Fruit fly (Drosophila melanogaster) whole organism, pupa: ENCODE measurements around the gene Pp1alpha-96A.
A peak's percentile ranks its signal among the peaks of the same experiment; 100 is the strongest.

Source experiments
- CG10348 ChIP-seq: fragments of 200-800 bp; sonication (Bioruptor generic); IDR thresholded peaks from 2 replicates; pipeline ENCODE4 v1.3.6; 2022; ENCODE audit warnings: missing biosample characterization, missing genetic modification characterization
- CG12605 ChIP-seq: fragments of 200-800 bp; sonication (Bioruptor generic); IDR thresholded peaks from 2 replicates; pipeline ENCODE4 v1.3.6; 2022; ENCODE audit warnings: missing biosample characterization, missing genetic modification characterization
- CG13204 ChIP-seq: fragments of 200-800 bp; sonication (Bioruptor generic); optimal IDR thresholded peaks from 2 replicates; lab custom pipeline; 2018; ENCODE audit warnings: missing biosample characterization, mild to moderate bottlenecking, missing genetic modification characterization, moderate library complexity
- CG14655 ChIP-seq: fragments of 200-800 bp; sonication (Bioruptor generic); optimal IDR thresholded peaks from 3 replicates; lab custom pipeline; 2017; ENCODE audit warnings: mild to moderate bottlenecking, missing biosample characterization, missing genetic modification reagents, missing genetic modification characterization
- CG15710 ChIP-seq: fragments of 200-800 bp; sonication (Bioruptor generic); optimal IDR thresholded peaks from 2 replicates; lab custom pipeline; 2018; ENCODE audit warnings: missing biosample characterization, mild to moderate bottlenecking, missing genetic modification characterization, moderate library complexity
- CG17806 ChIP-seq: fragments of 200-800 bp; sonication (Bioruptor generic); optimal IDR thresholded peaks from 2 replicates; lab custom pipeline; 2018; ENCODE audit warnings: missing biosample characterization, mild to moderate bottlenecking, missing genetic modification characterization, moderate library complexity
- CG32121 ChIP-seq: fragments of 200-800 bp; sonication (Bioruptor generic); IDR thresholded peaks from 2 replicates; pipeline ENCODE4 v1.3.6; 2022; ENCODE audit warnings: missing biosample characterization, missing genetic modification characterization
- CG34367 ChIP-seq: fragments of 200-800 bp; sonication (Bioruptor generic); optimal IDR thresholded peaks from 2 replicates; lab custom pipeline; 2018; ENCODE audit warnings: missing biosample characterization, mild to moderate bottlenecking, missing genetic modification characterization
- CG4496 ChIP-seq: fragments of 200-800 bp; sonication (Bioruptor generic); IDR thresholded peaks from 3 replicates; pipeline ENCODE4 v1.3.6; 2022; ENCODE audit warnings: missing biosample characterization, missing genetic modification characterization
- CG8159 ChIP-seq: fragments of 200-800 bp; sonication (Bioruptor generic); optimal IDR thresholded peaks from 3 replicates; lab custom pipeline; 2018; ENCODE audit warnings: missing biosample characterization, mild to moderate bottlenecking, missing genetic modification characterization, moderate library complexity
- CG8301 ChIP-seq: fragments of 200-800 bp; sonication (Bioruptor generic); optimal IDR thresholded peaks from 2 replicates; lab custom pipeline; 2018; ENCODE audit warnings: missing biosample characterization, mild to moderate bottlenecking, missing genetic modification characterization
- CG9948 ChIP-seq: fragments of 200-800 bp; sonication (Bioruptor generic); optimal IDR thresholded peaks from 2 replicates; lab custom pipeline; 2018; ENCODE audit warnings: missing biosample characterization, mild to moderate bottlenecking, missing genetic modification characterization, moderate library complexity
- D1 ChIP-seq: fragments of 200-800 bp; sonication (Bioruptor generic); optimal IDR thresholded peaks from 2 replicates; lab custom pipeline; 2018; ENCODE audit warnings: missing biosample characterization, mild to moderate bottlenecking, missing genetic modification characterization, moderate library complexity
- EcR ChIP-seq: fragments of 200-800 bp; sonication (Bioruptor generic); optimal IDR thresholded peaks from 3 replicates; lab custom pipeline; 2019; ENCODE audit warnings: missing biosample characterization, missing genetic modification characterization, mild to moderate bottlenecking, moderate library complexity, missing genetic modification reagents
- Ets98B ChIP-seq: fragments of 200-800 bp; sonication (Bioruptor generic); IDR thresholded peaks from 2 replicates; pipeline ENCODE4 v1.3.6; 2022; ENCODE audit warnings: missing biosample characterization, missing genetic modification characterization
- Pif1A ChIP-seq: fragments of 200-800 bp; sonication (Bioruptor generic); optimal IDR thresholded peaks from 3 replicates; lab custom pipeline; 2016; ENCODE audit warnings: missing biosample characterization, missing genetic modification characterization
- Pif1B ChIP-seq: fragments of 200-800 bp; sonication (Bioruptor generic); optimal IDR thresholded peaks from 3 replicates; lab custom pipeline; 2016; ENCODE audit warnings: missing biosample characterization, missing genetic modification characterization
- Snoo ChIP-seq: fragments of 200-800 bp; sonication (Bioruptor generic); optimal IDR thresholded peaks from 3 replicates; lab custom pipeline; 2017; ENCODE audit warnings: missing biosample characterization, mild to moderate bottlenecking, missing genetic modification characterization, inconsistent platforms
- fd96Ca ChIP-seq: fragments of 200-800 bp; sonication (Bioruptor generic); IDR thresholded peaks from 3 replicates; pipeline ENCODE4 v1.3.6; 2022; ENCODE audit warnings: missing biosample characterization, missing genetic modification characterization
- gl ChIP-seq: fragments of 200-800 bp; sonication (Bioruptor generic); optimal IDR thresholded peaks from 2 replicates; lab custom pipeline; 2018; ENCODE audit warnings: missing biosample characterization, mild to moderate bottlenecking, missing genetic modification characterization
- rn ChIP-seq: fragments of 200-800 bp; sonication (Bioruptor generic); IDR thresholded peaks from 2 replicates; pipeline ENCODE4 v1.3.6; 2022; ENCODE audit warnings: missing biosample characterization, missing genetic modification characterization

Gene Pp1alpha-96A

DNA sequence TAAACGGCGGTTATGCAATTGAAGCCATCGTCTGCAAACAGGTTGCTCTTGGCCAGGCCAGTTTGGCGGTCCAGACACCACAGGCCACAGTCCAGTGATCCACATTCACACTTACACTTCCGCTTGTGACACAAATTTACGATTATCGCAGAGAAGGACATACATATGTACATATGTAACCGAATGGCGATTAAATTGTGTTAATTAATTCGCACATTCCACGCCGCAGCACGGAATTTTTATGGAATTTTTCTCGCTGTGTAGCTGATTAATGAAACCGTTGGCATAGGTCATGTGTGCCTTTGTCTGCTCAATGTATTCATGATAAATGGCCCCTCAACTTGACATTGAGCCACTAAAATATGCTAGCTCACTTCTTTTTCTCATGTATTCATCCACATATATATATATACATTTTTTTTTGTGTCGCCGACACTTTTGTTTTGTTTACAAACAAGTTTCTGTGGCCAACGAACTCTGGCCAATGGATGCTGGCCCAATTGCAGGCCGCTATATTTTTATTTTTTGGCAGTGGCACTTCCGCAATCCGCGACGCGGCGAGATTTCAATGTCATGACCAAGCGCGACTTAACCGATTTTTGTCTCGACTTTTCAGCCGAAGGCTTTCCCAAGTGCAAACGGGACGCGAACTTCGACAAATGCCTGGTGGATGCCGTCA lies 8.1 kb downstream of the Pp1alpha-96A start:
- TF ChIP-seq Ets98B (GFP tag; lab: Robert Waterston, UW) (peak; percentile 33; the same call in 1 of the 2 replicates), CG4496 (GFP tag; lab: Robert Waterston, UW) (peak; percentile 73), CG12605 (GFP tag; lab: Robert Waterston, UW) (no peak), CG32121 (GFP tag; lab: Robert Waterston, UW) (no peak; the same call in 1 of the 2 replicates), CG8159 (tag; lab: Kevin White, UChicago) (no peak), CG15710 (tag; lab: Kevin White, UChicago) (no peak), fd96Ca (GFP tag; lab: Robert Waterston, UW) (peak; percentile 68; the same call in 1 of the 3 replicates), gl (tag; lab: Kevin White, UChicago) (no peak), CG14655 (GFP tag; lab: Kevin White, UChicago) (no peak), CG8301 (no peak), rn (GFP tag; lab: Robert Waterston, UW) (peak; percentile 54; the same call in 1 of the 2 replicates), Snoo (tag; lab: Kevin White, UChicago) (no peak), Pif1B (no peak), CG10348 (no peak), CG17806 (tag; lab: Kevin White, UChicago) (no peak), CG9948 (no peak), CG13204 (GFP tag; lab: Kevin White, UChicago) (no peak), Pif1A (GFP tag; lab: Kevin White, UChicago) (no peak), CG34367 (tag; lab: Kevin White, UChicago) (no peak), D1 (tag; lab: Kevin White, UChicago) (no peak), EcR (GFP tag; lab: Kevin White, UChicago) (peak; percentile 46)

DNA sequence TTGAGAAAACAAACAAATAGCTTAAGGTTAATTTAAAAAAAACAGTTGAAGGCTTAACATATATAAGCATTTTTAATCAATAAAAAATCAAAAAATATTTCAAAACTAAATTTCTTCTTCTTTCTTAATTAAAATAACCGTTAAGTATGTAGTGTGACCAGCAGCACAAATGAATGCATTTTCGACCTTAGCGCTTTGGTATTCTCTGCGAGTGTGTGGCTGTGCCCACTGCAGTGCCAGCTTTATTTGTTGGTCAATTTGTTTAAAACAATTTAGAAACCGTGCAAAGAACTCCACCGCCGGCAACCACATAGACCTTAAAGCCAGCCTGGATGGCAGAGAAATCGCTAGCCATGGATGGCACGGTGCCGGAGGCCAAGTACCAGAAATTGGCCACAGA lies 9.8 kb downstream of the Pp1alpha-96A start, which contains the start of gene CG6607:
CG6607 (plus strand) TSS at position 203 of the 400 bp plus-strand sequence.
- TF ChIP-seq CG32121 (GFP tag; lab: Robert Waterston, UW), result no peak

- TF ChIP-seq CG13204 (GFP tag; lab: Kevin White, UChicago), result no peak
- TF ChIP-seq Ets98B (GFP tag; lab: Robert Waterston, UW), result no peak
- no peak for TF ChIP-seq CG34367 (tag; lab: Kevin White, UChicago)
Observed at dm6 chr3R:24530328-24530727, 12.3 kb downstream of the Pp1alpha-96A start, which contains the start of the genes CG13623 and ana1. Gene CG13623, minus strand, starts transcription at chr3R:24530558. Gene ana1, plus strand, starts transcription at chr3R:24530576.

DNA sequence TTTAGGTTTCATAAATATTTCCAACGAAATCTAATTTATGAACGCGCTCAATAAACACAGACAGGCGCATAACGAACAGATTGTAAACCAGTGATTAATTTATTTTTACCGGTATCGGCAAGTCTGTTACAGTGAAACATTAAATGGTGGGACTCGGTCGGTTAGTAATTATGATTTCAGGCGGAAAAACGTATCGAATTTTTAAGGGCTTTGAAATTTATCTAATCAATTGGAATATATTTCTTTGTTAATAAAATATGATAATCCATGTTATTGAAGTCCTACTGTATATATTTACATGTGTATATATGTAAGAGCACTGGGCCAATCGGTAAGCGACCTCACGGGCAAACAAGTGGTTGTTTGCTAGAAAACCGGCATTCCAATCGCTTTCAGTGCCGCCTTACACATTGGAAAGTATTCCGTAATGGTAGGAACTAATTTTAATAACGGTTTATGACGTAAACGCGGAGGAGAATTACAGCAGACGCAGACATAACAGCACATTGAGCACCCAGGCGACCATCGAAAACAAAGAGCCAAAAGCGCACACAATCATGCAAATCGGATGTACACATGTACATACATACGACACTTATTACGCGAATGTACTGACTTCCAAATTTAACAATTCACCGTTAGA lies 25.1 kb downstream of the Pp1alpha-96A start:
- TF ChIP-seq CG8301, result no peak
- TF ChIP-seq CG8159 (tag; lab: Kevin White, UChicago), result peak; percentile 73
- TF ChIP-seq CG34367 (tag; lab: Kevin White, UChicago), result peak; percentile 87
- TF ChIP-seq CG13204 (GFP tag; lab: Kevin White, UChicago), result no peak
- TF ChIP-seq gl (tag; lab: Kevin White, UChicago), result peak; percentile 52
- peak; percentile 68 for TF ChIP-seq CG9948
- TF ChIP-seq rn (GFP tag; lab: Robert Waterston, UW), result peak; percentile 84
- TF ChIP-seq Ets98B (GFP tag; lab: Robert Waterston, UW), result peak; percentile 97
- peak; percentile 96 for TF ChIP-seq CG32121 (GFP tag; lab: Robert Waterston, UW)
- peak; percentile 64 for TF ChIP-seq CG17806 (tag; lab: Kevin White, UChicago)
- peak; percentile 70; the same call in 1 of the 2 replicates for TF ChIP-seq CG10348
- TF ChIP-seq D1 (tag; lab: Kevin White, UChicago), result no peak
- TF ChIP-seq EcR (GFP tag; lab: Kevin White, UChicago), result peak; percentile 37
- peak; percentile 89 for TF ChIP-seq Pif1B
- TF ChIP-seq Pif1A (GFP tag; lab: Kevin White, UChicago), result peak; percentile 92
- TF ChIP-seq CG14655 (GFP tag; lab: Kevin White, UChicago), result no peak
- peak; percentile 96 for TF ChIP-seq CG4496 (GFP tag; lab: Robert Waterston, UW)
- peak; percentile 93 for TF ChIP-seq CG12605 (GFP tag; lab: Robert Waterston, UW)
- peak; percentile 92 for TF ChIP-seq Snoo (tag; lab: Kevin White, UChicago)
- TF ChIP-seq fd96Ca (GFP tag; lab: Robert Waterston, UW), result peak; percentile 88
- TF ChIP-seq CG15710 (tag; lab: Kevin White, UChicago), result peak; percentile 90

dm6 chr3R:24543676-24544277 lies 25.7 kb downstream of the Pp1alpha-96A start, which contains the start of gene Cftr:
Gene Cftr, minus strand, starts transcription at chr3R:24543914.
- TF ChIP-seq rn (GFP tag; lab: Robert Waterston, UW), result no peak
- TF ChIP-seq Pif1A (GFP tag; lab: Kevin White, UChicago), result peak; percentile 52
- peak; percentile 71 for TF ChIP-seq CG12605 (GFP tag; lab: Robert Waterston, UW)
- TF ChIP-seq CG8159 (tag; lab: Kevin White, UChicago), result peak; percentile 12
- TF ChIP-seq gl (tag; lab: Kevin White, UChicago), result peak; percentile 39
- no peak for TF ChIP-seq CG8301
- TF ChIP-seq CG9948, result no peak
- TF ChIP-seq EcR (GFP tag; lab: Kevin White, UChicago), result peak; percentile 6
- no peak for TF ChIP-seq D1 (tag; lab: Kevin White, UChicago)
- peak; percentile 51 for TF ChIP-seq Pif1B
- peak; percentile 74 for TF ChIP-seq Ets98B (GFP tag; lab: Robert Waterston, UW)
- peak; percentile 20 for TF ChIP-seq CG34367 (tag; lab: Kevin White, UChicago)
- TF ChIP-seq CG10348, result no peak
- peak; percentile 9 for TF ChIP-seq Snoo (tag; lab: Kevin White, UChicago)
- TF ChIP-seq CG32121 (GFP tag; lab: Robert Waterston, UW), result peak; percentile 64
- peak; percentile 3 for TF ChIP-seq CG14655 (GFP tag; lab: Kevin White, UChicago)
- peak; percentile 70; the same call in 2 of the 3 replicates for TF ChIP-seq fd96Ca (GFP tag; lab: Robert Waterston, UW)
- peak; percentile 6 for TF ChIP-seq CG17806 (tag; lab: Kevin White, UChicago)
- no peak for TF ChIP-seq CG13204 (GFP tag; lab: Kevin White, UChicago)
- TF ChIP-seq CG4496 (GFP tag; lab: Robert Waterston, UW), result peak; percentile 73
- peak; percentile 3 for TF ChIP-seq CG15710 (tag; lab: Kevin White, UChicago)
